Worm (Caenorhabditis elegans) whole organism, L4 larva: Measurements from ENCODE around the gene C49C3.6.

Experiments used
- D1046.2 ChIP-seq: fragments of 200-800 bp; sonication (Bioruptor generic); IDR thresholded peaks from 2 replicates; pipeline ENCODE4 v1.3.6; 2022; ENCODE audit warnings: missing genetic modification characterization, missing compliant biosample characterization
- Y75B8A.6 ChIP-seq: fragments of 200-800 bp; sonication (Bioruptor generic); IDR thresholded peaks from 2 replicates; pipeline ENCODE4 v1.3.6; 2022; ENCODE audit warnings: missing genetic modification reagents, missing genetic modification characterization, missing compliant biosample characterization
- arid-1 ChIP-seq: fragments of 200-800 bp; sonication (Bioruptor generic); conservative IDR thresholded peaks from 2 replicates; pipeline ENCODE4 v1.3.6; 2022; ENCODE audit warnings: missing genetic modification reagents, missing genetic modification characterization, missing compliant biosample characterization
- ces-1 ChIP-seq: fragments of 150-350 bp; sonication (generic microtip); optimal IDR thresholded peaks from 4 replicates; lab custom pipeline; 2014; ENCODE audit warnings: missing biosample characterization, missing genetic modification reagents, missing genetic modification characterization
- dpl-1 ChIP-seq: fragments of 150-350 bp; optimal IDR thresholded peaks from 2 replicates; lab custom pipeline; 2014; ENCODE audit warnings: missing biosample characterization, missing genetic modification reagents, missing genetic modification characterization
- jun-1 ChIP-seq: fragments of 150-350 bp; optimal IDR thresholded peaks from 2 replicates; lab custom pipeline; 2014; ENCODE audit warnings: missing biosample characterization, missing genetic modification reagents, missing genetic modification characterization
- mdl-1 ChIP-seq, 2 experiments: fragments of 150-350 bp in 1 of 2; sonication (generic microtip) in 1 of 2; optimal IDR thresholded peaks; 2 replicates each; lab custom pipeline; 2014 to 2017; ENCODE audit warnings: missing biosample characterization in 2 of 2, missing genetic modification characterization in 2 of 2
- pha-4 ChIP-seq, 2 experiments: fragments of 150-350 bp in 1 of 2; fragments of 200-800 bp in 1 of 2; sonication (Bioruptor generic) in 1 of 2; IDR thresholded peaks in 1 of 2; optimal IDR thresholded peaks in 1 of 2; 2 replicates each; pipeline versions ENCODE4 v1.3.6 to Lab custom; 2014 to 2022; ENCODE audit warnings: missing genetic modification characterization in 2 of 2, missing genetic modification reagents in 2 of 2, missing biosample characterization in 1 of 2, missing compliant biosample characterization in 1 of 2

- TF ChIP-seq ces-1 (GFP tag; lab: Kevin White, UChicago) (no peak), D1046.2 (no peak), jun-1 (tag; lab: Kevin White, UChicago) (no peak), pha-4 (GFP tag; IDR thresholded peaks at IDR 0.05; lab: Robert Waterston, UW) (no peak), pha-4 (tag; optimal IDR thresholded peaks at IDR 0.05; lab: Kevin White, UChicago) (no peak), Y75B8A.6 (no peak), dpl-1 (GFP tag; lab: Kevin White, UChicago) (no peak), arid-1 (no peak), mdl-1 (tag; optimal IDR thresholded peaks at IDR 0.05; lab: Kevin White, UChicago) (no peak)
Observed at ce11 chrIV:17361143-17361542, 29.8 kb downstream of the C49C3.6 start, which contains the start of gene clec-202.
